Worm (Caenorhabditis elegans) whole organism, L2 larva: ENCODE results near the gene Y57G11C.1144.

Experiments
- C34F6.9 ChIP-seq: fragments of 150-350 bp; optimal IDR thresholded peaks from 2 replicates; lab custom pipeline; 2014; ENCODE audit warnings: missing biosample characterization, missing genetic modification characterization
- ceh-82 ChIP-seq: fragments of 150-350 bp; optimal IDR thresholded peaks from 2 replicates; lab custom pipeline; 2014; ENCODE audit warnings: missing biosample characterization, missing genetic modification characterization
- egl-27 ChIP-seq: sonication (generic microtip); optimal IDR thresholded peaks from 3 replicates; lab custom pipeline; 2017; ENCODE audit warnings: missing biosample characterization, missing genetic modification reagents, missing genetic modification characterization
- mab-5 ChIP-seq: fragments of 150-350 bp; optimal IDR thresholded peaks from 2 replicates; lab custom pipeline; 2014; ENCODE audit warnings: missing biosample characterization, missing genetic modification characterization
- nhr-237 ChIP-seq: fragments of 150-350 bp; optimal IDR thresholded peaks from 2 replicates; lab custom pipeline; 2014; ENCODE audit warnings: missing biosample characterization, missing genetic modification characterization
- ztf-11 ChIP-seq: sonication (generic microtip); optimal IDR thresholded peaks from 2 replicates; lab custom pipeline; 2017; ENCODE audit warnings: missing biosample characterization, missing genetic modification characterization

DNA sequence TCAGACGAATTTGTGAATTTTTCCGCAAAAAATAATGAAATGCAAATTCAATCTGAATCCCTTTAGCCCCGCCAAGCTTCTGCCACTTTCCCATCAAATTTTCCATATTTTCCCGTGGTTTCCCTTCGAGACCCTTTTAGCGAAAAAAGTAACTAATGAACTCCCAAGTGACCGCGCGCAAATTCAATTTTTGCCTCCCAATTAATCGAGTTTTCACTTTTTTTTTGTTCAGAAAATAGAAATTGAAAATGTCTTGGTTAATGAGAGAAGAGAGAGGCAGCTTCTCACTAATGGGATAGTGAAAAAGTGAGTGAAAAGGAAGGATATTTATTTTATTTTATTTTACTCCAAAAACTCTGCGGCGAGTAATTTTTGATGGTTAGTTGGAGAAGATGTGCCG lies 22.9 kb downstream of the Y57G11C.1144 start:
- TF ChIP-seq ztf-11 (tag; lab: Kevin White, UChicago) (no peak), nhr-237 (no peak), ceh-82 (tag; lab: Kevin White, UChicago) (no peak), mab-5 (tag; lab: Kevin White, UChicago) (no peak), C34F6.9 (tag; lab: Kevin White, UChicago) (no peak), egl-27 (tag; lab: Kevin White, UChicago) (no peak)
